Worm (Caenorhabditis elegans) whole organism, early embryonic: ENCODE data around the gene tyra-2.

Experiments
- B0310.2 ChIP-seq: sonication (generic microtip); optimal IDR thresholded peaks from 2 replicates; lab custom pipeline; 2016; ENCODE audit warnings: mild to moderate bottlenecking, missing genetic modification characterization, missing compliant biosample characterization
- F13C5.2 ChIP-seq: sonication (generic microtip); optimal IDR thresholded peaks from 2 replicates; lab custom pipeline; 2017; ENCODE audit warnings: mild to moderate bottlenecking, missing genetic modification characterization, inconsistent platforms, missing compliant biosample characterization
- aly-1 ChIP-seq: sonication (generic microtip); optimal IDR thresholded peaks from 2 replicates; lab custom pipeline; 2016; ENCODE audit warnings: missing genetic modification characterization, missing compliant biosample characterization
- ama-1 ChIP-seq: fragments of 150-350 bp; optimal IDR thresholded peaks from 2 replicates; lab custom pipeline; 2014
- ceh-13 ChIP-seq: fragments of 200-800 bp; sonication (Bioruptor generic); optimal IDR thresholded peaks from 2 replicates; lab custom pipeline; 2018; ENCODE audit warnings: mild to moderate bottlenecking, missing genetic modification characterization, missing compliant biosample characterization
- ceh-36 ChIP-seq: sonication (generic microtip); optimal IDR thresholded peaks from 2 replicates; lab custom pipeline; 2016; ENCODE audit warnings: missing genetic modification characterization, inconsistent platforms, missing compliant biosample characterization
- ets-7 ChIP-seq: sonication (generic microtip); optimal IDR thresholded peaks from 2 replicates; lab custom pipeline; 2016; ENCODE audit warnings: missing genotype, missing genetic modification characterization, missing compliant biosample characterization
- flt-1 ChIP-seq: fragments of 200-800 bp; sonication (Bioruptor generic); IDR thresholded peaks from 2 replicates; pipeline ENCODE4 v1.3.6; 2022; ENCODE audit warnings: missing genetic modification characterization, missing compliant biosample characterization
- hmbx-1 ChIP-seq: sonication (generic microtip); optimal IDR thresholded peaks from 2 replicates; lab custom pipeline; 2016; ENCODE audit warnings: mild to moderate bottlenecking, missing genetic modification characterization, missing compliant biosample characterization
- hmg-4 ChIP-seq: fragments of 200-800 bp; sonication (Bioruptor generic); optimal IDR thresholded peaks from 2 replicates; lab custom pipeline; 2018; ENCODE audit warnings: mild to moderate bottlenecking, missing genetic modification characterization, missing compliant biosample characterization
- hnd-1 ChIP-seq: sonication (generic microtip); optimal IDR thresholded peaks from 2 replicates; lab custom pipeline; 2016; ENCODE audit warnings: missing genetic modification characterization, missing compliant biosample characterization
- pes-1 ChIP-seq: fragments of 200-800 bp; sonication (Bioruptor generic); IDR thresholded peaks from 2 replicates; pipeline ENCODE4 v1.3.6; 2022; ENCODE audit warnings: missing genetic modification reagents, missing genetic modification characterization, missing compliant biosample characterization
- scrt-1 ChIP-seq: fragments of 200-800 bp; sonication (Bioruptor generic); IDR thresholded peaks from 2 replicates; pipeline ENCODE4 v1.3.6; 2022; ENCODE audit warnings: missing genetic modification characterization, missing compliant biosample characterization
- sea-1 ChIP-seq: fragments of 200-800 bp; sonication (Bioruptor generic); conservative IDR thresholded peaks from 2 replicates; pipeline ENCODE4 v1.3.6; 2022; ENCODE audit warnings: missing genetic modification characterization, missing compliant biosample characterization
- tbx-11 ChIP-seq: fragments of 200-800 bp; sonication (Bioruptor generic); IDR thresholded peaks from 2 replicates; pipeline ENCODE4 v1.3.6; 2022; ENCODE audit warnings: missing genetic modification characterization, missing compliant biosample characterization
- tbx-37 ChIP-seq: fragments of 200-800 bp; sonication (Bioruptor generic); conservative IDR thresholded peaks from 2 replicates; pipeline ENCODE4 v1.3.6; 2022; ENCODE audit warnings: missing genetic modification reagents, missing genetic modification characterization, missing compliant biosample characterization
- tra-4 ChIP-seq: sonication (generic microtip); optimal IDR thresholded peaks from 2 replicates; lab custom pipeline; 2017; ENCODE audit warnings: missing genetic modification characterization, missing compliant biosample characterization

Gene tyra-2

DNA sequence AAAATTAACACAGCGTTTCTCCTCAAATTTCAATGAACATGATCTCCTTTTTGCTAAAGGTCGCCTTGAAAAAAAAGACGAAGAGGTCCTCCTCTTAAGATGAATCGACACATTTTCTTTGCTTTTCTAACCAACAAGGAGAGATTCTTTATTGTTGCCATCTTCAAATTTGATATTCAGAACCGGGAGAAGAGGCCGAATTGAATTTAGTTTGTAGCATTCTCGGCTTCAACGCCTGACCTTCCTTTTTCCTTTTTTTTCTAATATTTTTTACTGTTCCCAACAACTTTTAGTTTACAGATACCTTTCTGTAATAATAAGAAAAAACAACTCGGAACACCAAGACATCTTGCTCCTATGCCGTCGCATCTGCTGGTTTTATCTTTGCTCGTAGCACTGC, 14.4 kb upstream of the tyra-2 start, which contains the start of gene cah-5:
Gene cah-5 (plus strand): TSS at position 301 of the 400 bp plus-strand sequence.
- TF ChIP-seq tbx-11 (GFP tag; lab: Robert Waterston, UW) (no peak), ceh-36 (tag; lab: Kevin White, UChicago) (no peak), aly-1 (tag; lab: Kevin White, UChicago) (no peak), ceh-13 (GFP tag; lab: Kevin White, UChicago) (no peak), tra-4 (tag; lab: Kevin White, UChicago) (no peak), flt-1 (GFP tag; lab: Robert Waterston, UW) (no peak), tbx-37 (no peak), ama-1 (lab: Kevin White, UChicago) (no peak), pes-1 (no peak), hnd-1 (tag; lab: Kevin White, UChicago) (no peak), F13C5.2 (no peak), scrt-1 (no peak), hmg-4 (GFP tag; lab: Kevin White, UChicago) (no peak), sea-1 (GFP tag; lab: Robert Waterston, UW) (no peak), B0310.2 (no peak), ets-7 (no peak), hmbx-1 (tag; lab: Kevin White, UChicago) (no peak)

DNA sequence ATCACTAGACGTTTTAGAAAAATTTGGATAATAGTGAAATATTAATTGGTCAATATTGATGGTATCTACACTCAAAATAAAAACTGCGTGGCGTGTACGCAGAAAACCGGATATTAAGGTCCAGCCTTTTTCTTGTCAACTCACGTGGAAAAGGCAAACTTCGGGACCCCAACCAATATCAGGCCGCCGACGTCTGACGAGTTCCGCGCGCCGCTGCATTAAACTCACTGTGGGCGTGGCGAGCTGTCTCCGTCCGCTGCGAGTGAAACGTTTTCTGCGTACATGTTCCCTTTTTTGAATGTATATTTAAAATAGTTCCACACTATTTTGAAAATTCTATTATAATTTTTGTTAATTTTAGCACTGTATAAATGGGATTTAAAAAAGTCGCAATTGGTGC, 544 bp upstream of the tyra-2 start:
- TF ChIP-seq hmg-4 (GFP tag; lab: Kevin White, UChicago) (no peak), ama-1 (lab: Kevin White, UChicago) (no peak), pes-1 (no peak), sea-1 (GFP tag; lab: Robert Waterston, UW) (no peak), tra-4 (tag; lab: Kevin White, UChicago) (no peak), tbx-11 (GFP tag; lab: Robert Waterston, UW) (no peak), aly-1 (tag; lab: Kevin White, UChicago) (no peak), ceh-13 (GFP tag; lab: Kevin White, UChicago) (no peak), ets-7 (no peak), F13C5.2 (no peak), ceh-36 (tag; lab: Kevin White, UChicago) (no peak), B0310.2 (no peak), scrt-1 (no peak), hnd-1 (tag; lab: Kevin White, UChicago) (no peak), hmbx-1 (tag; lab: Kevin White, UChicago) (no peak), tbx-37 (no peak), flt-1 (GFP tag; lab: Robert Waterston, UW) (no peak)

DNA sequence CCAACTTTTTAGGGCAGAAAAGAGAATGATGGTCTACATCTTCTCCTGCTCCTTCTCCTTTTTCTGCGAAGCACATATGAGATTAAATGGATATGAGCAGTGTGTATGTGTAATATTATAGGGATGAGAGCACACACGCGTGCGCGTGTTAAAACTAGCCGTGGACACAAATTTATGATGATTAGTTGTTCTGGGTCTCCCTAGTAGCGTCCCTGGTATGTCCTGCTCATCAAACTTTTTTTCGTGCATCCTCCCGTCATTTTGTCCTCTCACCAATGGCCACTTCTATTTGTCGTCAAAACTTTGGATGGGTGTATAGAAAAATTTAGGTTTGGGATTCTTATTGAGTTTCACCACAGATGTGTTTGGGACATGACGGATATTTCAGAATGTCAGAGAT, 3.4 kb downstream of the tyra-2 start:
- no peak for TF ChIP-seq ceh-13 (GFP tag; lab: Kevin White, UChicago)
- no peak for TF ChIP-seq B0310.2
- TF ChIP-seq tra-4 (tag; lab: Kevin White, UChicago), result no peak

DNA sequence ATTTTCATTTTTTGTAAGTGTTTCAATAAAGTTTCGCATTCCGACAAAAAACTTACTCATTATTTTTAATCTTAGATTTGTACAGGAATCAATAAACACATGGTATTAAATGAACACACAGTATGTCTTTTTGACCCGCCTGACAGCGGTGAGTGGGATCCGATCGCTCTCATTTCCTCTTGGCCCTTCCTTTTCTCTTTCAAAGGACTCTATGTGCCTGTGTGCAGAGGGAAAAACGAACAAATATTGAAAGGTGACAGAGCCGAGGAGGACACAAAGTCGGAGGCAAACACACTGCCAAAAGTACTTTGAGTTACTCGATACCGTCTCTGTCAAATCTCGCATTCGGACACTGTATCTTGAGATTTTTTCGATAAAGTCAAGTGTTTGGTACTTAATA, 8.9 kb downstream of the tyra-2 start, which contains the start of the genes F01E11.20 and tsp-16:
Gene F01E11.20 (minus strand): TSS at position 101 of the 400 bp plus-strand sequence.
Gene tsp-16 (minus strand): TSS at position 173 of the 400 bp plus-strand sequence.
- TF ChIP-seq F13C5.2 (no peak), tbx-11 (GFP tag; lab: Robert Waterston, UW) (no peak), tbx-37 (no peak), scrt-1 (no peak), flt-1 (GFP tag; lab: Robert Waterston, UW) (no peak)

DNA sequence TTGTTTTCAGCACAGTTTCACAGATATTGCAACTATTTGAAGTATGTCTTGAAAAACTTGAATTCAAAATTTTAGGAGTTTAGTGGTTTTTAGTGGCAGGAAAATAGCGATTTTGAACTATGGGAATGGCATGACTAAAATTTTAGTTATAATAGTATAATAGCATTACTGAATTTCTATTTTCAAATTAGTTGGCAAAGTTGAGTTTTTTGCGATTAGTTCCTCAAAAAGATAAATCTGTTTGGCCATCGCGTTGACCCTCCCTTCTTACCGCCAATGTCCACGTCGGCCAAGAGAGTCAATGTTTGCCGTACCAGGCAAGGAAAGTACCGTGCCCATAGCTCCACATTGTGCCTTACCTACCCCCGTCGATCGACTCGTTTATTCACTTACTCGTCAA, 13.9 kb downstream of the tyra-2 start, which contains the start of gene ugt-57:
Gene ugt-57 (plus strand): TSS at position 301 of the 400 bp plus-strand sequence.
- TF ChIP-seq ceh-36 (tag; lab: Kevin White, UChicago) (no peak), hmbx-1 (tag; lab: Kevin White, UChicago) (no peak), ets-7 (no peak), flt-1 (GFP tag; lab: Robert Waterston, UW) (no peak), ama-1 (lab: Kevin White, UChicago) (no peak), F13C5.2 (no peak), scrt-1 (no peak), tbx-11 (GFP tag; lab: Robert Waterston, UW) (no peak), hnd-1 (tag; lab: Kevin White, UChicago) (no peak), ceh-13 (GFP tag; lab: Kevin White, UChicago) (no peak), pes-1 (no peak), sea-1 (GFP tag; lab: Robert Waterston, UW) (no peak)

DNA sequence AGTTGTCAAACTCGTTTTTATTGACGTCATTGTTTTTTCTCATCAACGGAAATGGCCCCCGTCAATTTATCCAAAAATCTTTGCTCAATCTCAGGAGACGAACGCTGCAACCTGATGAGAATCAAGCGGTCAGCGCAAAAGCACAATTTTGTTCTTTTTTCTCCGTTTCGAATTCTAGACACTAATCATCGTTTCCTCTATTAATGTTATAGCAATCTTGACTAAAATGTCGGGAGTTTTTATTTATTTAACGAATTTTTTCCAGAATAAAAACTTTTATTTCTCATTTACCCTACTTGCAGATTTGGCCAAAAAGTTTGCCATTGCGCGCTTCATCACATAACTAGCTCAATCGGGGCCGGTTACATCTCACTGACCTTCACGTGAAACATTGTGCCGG, 16.0 kb downstream of the tyra-2 start, which contains the start of gene F01E11.18:
Gene F01E11.18 (plus strand): TSS at position 301 of the 400 bp plus-strand sequence.
- TF ChIP-seq pes-1 (no peak), aly-1 (tag; lab: Kevin White, UChicago) (no peak), hmbx-1 (tag; lab: Kevin White, UChicago) (no peak), hnd-1 (tag; lab: Kevin White, UChicago) (no peak), ets-7 (no peak), F13C5.2 (no peak), sea-1 (GFP tag; lab: Robert Waterston, UW) (no peak), ama-1 (lab: Kevin White, UChicago) (no peak), ceh-36 (tag; lab: Kevin White, UChicago) (no peak), tbx-11 (GFP tag; lab: Robert Waterston, UW) (no peak), tra-4 (tag; lab: Kevin White, UChicago) (no peak), hmg-4 (GFP tag; lab: Kevin White, UChicago) (no peak), B0310.2 (no peak), tbx-37 (no peak), scrt-1 (no peak)

DNA sequence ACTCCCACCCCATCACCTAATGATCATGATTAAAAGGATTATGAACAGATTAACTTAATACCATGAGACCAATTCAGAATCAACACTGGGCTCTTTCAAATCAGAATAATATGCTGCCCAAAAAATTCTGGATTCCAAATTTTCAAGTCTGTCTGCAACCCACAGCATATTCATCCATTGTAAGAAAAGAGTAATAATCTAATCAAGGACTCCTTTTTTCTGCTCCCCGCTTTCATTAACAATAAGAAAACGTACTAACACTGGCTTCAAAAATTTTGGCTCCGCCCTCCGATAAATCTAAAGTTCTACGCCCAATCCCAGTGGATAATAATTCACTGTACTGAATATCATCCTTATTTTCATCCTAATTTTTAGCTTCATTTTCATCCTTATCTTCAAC, 17.2 kb downstream of the tyra-2 start:
- TF ChIP-seq sea-1 (GFP tag; lab: Robert Waterston, UW), result no peak
- TF ChIP-seq aly-1 (tag; lab: Kevin White, UChicago), result no peak

DNA sequence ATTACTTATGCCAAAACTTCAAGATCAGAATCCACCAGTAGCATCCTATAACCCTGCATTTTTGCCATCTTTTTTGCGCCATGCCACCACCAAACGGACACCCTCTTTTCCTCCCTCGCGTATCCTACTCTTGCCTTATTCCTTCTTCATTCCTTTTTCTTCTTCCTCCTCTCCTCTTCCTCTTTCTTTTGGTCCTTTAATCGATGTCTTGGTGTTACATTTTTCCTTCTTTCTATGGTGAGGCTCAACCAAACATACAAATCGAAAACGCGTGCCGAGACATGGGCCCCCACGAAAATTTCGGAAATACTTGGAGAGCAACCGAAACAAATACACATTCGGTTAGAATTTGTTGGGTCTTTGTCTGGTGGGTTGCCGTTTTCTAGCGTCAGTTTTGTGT, 34.1 kb downstream of the tyra-2 start:
- no peak for TF ChIP-seq ceh-13 (GFP tag; lab: Kevin White, UChicago)
- no peak for TF ChIP-seq flt-1 (GFP tag; lab: Robert Waterston, UW)
- TF ChIP-seq pes-1, result no peak
- no peak for TF ChIP-seq sea-1 (GFP tag; lab: Robert Waterston, UW)
- no peak for TF ChIP-seq hnd-1 (tag; lab: Kevin White, UChicago)
- no peak for TF ChIP-seq ama-1 (lab: Kevin White, UChicago)
- no peak for TF ChIP-seq scrt-1
- TF ChIP-seq tbx-37, result no peak
- no peak for TF ChIP-seq tbx-11 (GFP tag; lab: Robert Waterston, UW)
- TF ChIP-seq F13C5.2, result no peak
